Worm (Caenorhabditis elegans): Measurements from ENCODE around the gene coa-3.
A peak's percentile ranks its signal among the peaks of the same experiment; 100 is the strongest.

The coa-3 gene

DNA sequence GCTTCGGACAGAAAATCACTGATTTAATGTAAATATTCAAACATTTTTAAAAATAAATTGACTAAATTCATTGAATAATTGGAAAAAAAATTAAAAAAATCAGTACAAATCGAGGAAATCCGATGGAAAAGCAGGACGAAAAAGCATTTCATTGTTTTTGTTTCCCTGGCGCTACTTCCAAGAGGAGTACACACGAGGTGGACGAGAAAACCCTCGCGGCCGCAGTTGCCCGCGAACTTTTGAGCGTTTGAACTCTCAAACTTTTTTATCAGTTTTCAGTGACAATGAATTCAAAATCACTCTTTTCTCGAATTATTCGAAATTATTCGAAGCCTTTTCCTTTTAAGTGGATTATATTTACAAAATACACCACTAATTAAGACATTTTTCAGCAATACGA lies 602 bp upstream of the coa-3 start, which contains the start of gene F35D11.4 (continued):
- TF ChIP-seq madf-9 (GFP tag; conservative IDR thresholded peaks at IDR 0.05) (peak; percentile 65), lin-1 (GFP tag; IDR thresholded peaks at IDR 0.05) (0 out of 2 replicates have a peak, but pooled peaks have one; percentile 20), fkh-10 (GFP tag; optimal IDR thresholded peaks at IDR 0.05) (no peak), rbr-2 (tag; optimal IDR thresholded peaks at IDR 0.05) (peak; percentile 60), nhr-10 (tag; optimal IDR thresholded peaks at IDR 0.05) (no peak), zip-2 (tag; optimal IDR thresholded peaks at IDR 0.05) (no peak), jun-1 (tag; optimal IDR thresholded peaks at IDR 0.05) (no peak), ceh-44 (GFP tag; IDR thresholded peaks at IDR 0.05) (peak; percentile 33; the same call in 1 of the 2 replicates), hmg-1.1 (GFP tag; IDR thresholded peaks at IDR 0.05) (peak; percentile 46; the same call in 1 of the 2 replicates), Y48G9A.11 (GFP tag; IDR thresholded peaks at IDR 0.05) (peak; percentile 69), ceh-20 (GFP tag; IDR thresholded peaks at IDR 0.05) (peak; percentile 56; the same call in 1 of the 2 replicates), hlh-30 (tag; optimal IDR thresholded peaks at IDR 0.05; ENCODE audit: insufficient read depth) (peak; percentile 55), lir-3 (tag; optimal IDR thresholded peaks at IDR 0.05) (no peak), dmd-8 (GFP tag; IDR thresholded peaks at IDR 0.05) (no peak), tag-97 (GFP tag; IDR thresholded peaks at IDR 0.05) (0 out of 2 replicates have a peak, but pooled peaks have one; percentile 55), mxl-2 (GFP tag; conservative IDR thresholded peaks at IDR 0.05) (0 out of 2 replicates have a peak, but pooled peaks have one; percentile 19), lin-39 (tag; optimal IDR thresholded peaks at IDR 0.05) (no peak), nhr-6 (tag; optimal IDR thresholded peaks at IDR 0.05) (peak; percentile 78), T20F7.1 (GFP tag; optimal IDR thresholded peaks at IDR 0.05) (peak; percentile 18), dmd-9 (GFP tag; IDR thresholded peaks at IDR 0.05) (peak; percentile 77), aha-1 (tag) (peak; percentile 99), T26A8.4 (GFP tag; IDR thresholded peaks at IDR 0.05) (peak; percentile 29; the same call in 1 of the 2 replicates), dmd-6 (GFP tag; IDR thresholded peaks at IDR 0.05) (peak; percentile 82), daf-12 (tag; optimal IDR thresholded peaks at IDR 0.05) (no peak), lin-13 (GFP tag; optimal IDR thresholded peaks at IDR 0.05) (peak; percentile 35), duxl-1 (tag; optimal IDR thresholded peaks at IDR 0.05; ENCODE audit: poor library complexity) (peak; percentile 76), pha-4 (GFP tag; IDR thresholded peaks at IDR 0.05) (peak; percentile 20; the same call in 1 of the 2 replicates), pha-4 (tag; optimal IDR thresholded peaks at IDR 0.05) (no peak)

DNA sequence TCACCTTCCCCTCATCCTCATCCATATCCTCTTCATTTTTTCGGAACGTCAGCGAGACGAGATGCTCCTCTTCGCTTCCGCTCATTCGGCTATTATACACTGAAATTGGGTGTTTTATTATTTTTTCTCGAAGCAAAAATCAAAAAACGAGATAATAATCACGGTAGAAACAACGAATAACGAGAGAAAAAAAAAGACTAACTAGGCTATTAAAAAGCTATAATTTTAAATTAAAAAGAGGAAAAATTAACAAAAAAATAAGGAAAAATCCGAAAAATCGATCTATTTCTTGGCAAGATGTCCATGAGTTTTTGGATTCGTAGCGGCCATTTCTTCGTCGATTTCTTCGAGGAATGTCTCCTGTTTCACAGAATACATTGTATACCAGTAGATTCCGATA lies 1.2 kb downstream of the coa-3 start, which contains the start of gene ipla-1:
Gene ipla-1 (minus strand): TSS at position 101 of the 400 bp plus-strand sequence.
- TF ChIP-seq nhr-10 (tag; optimal IDR thresholded peaks at IDR 0.05) (no peak), sdz-12 (GFP tag; optimal IDR thresholded peaks at IDR 0.05) (no peak)

DNA sequence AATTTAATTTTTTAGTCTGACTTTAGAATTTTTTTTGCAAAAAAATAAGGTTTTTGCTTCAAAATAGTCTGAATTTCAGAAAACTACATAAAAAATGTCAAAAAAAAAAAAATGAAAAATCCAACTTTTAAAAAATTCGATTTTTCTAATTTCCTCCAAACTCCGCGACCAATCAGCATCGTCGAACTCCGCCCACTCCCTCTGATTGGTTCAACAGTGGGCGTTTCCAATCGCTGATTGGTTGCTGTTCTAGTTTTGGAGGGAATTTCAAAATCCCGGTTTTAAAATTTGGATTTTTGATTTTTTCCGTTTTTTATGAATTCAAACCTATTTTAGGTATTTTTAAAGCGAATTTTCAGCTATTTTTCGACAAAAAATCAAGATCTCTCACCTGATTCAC lies 1.6 kb downstream of the coa-3 start:
- TF ChIP-seq tra-1 (GFP tag; IDR thresholded peaks at IDR 0.05) (no peak), egl-43 (GFP tag; IDR thresholded peaks at IDR 0.05) (no peak), dmd-8 (GFP tag; IDR thresholded peaks at IDR 0.05) (no peak), ceh-28 (tag; optimal IDR thresholded peaks at IDR 0.05) (no peak), lin-13 (GFP tag; optimal IDR thresholded peaks at IDR 0.05) (no peak)

DNA sequence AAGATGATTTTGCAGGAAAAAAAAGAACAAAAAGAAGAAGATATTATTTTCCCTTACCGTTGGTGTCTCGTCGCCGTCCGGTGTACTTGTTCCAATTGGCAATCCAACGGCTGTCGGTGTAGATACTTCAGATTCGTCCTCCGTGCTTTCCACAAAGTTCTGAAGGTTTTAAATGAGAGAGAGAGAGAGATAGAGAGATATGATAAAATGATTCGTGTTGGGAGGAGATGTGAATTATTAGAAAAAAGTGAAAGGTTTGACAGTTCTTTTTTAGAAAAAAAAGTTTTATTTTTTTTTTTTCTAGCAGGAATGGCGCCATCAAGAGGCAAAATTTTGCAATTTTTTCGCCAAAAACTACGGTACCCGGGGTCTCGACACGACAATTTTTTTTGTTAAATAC lies 2.2 kb downstream of the coa-3 start:
- no peak for TF ChIP-seq zip-11 (GFP tag; IDR thresholded peaks at IDR 0.05)
- TF ChIP-seq madf-9 (GFP tag; conservative IDR thresholded peaks at IDR 0.05), result no peak
- TF ChIP-seq nhr-28 (tag; optimal IDR thresholded peaks at IDR 0.05), result peak; percentile 32
- TF ChIP-seq aha-1 (tag), result peak; percentile 86
- TF ChIP-seq dmd-6 (GFP tag; IDR thresholded peaks at IDR 0.05), result peak; percentile 16; the same call in 1 of the 2 replicates

DNA sequence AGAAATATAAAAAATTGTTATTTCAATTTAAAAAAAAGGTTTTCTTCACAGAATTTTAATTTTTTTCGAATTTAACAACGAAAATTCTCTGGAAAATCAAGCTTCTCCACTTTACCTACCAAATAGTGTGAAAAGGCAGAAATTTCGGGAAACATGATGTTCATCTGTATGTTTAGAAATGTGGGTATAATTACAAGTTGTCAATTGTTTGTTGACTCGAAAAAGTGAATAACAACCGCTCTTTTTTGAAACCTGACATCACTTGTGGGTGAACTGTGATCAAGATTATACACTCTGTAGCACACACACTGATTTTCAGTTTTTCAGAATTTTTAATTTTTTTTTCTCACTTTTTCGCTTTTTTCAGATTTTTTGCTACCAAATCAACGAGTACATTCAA lies 2.6 kb downstream of the coa-3 start:
- no peak for TF ChIP-seq daf-16 (GFP tag; optimal IDR thresholded peaks at IDR 0.05)
- TF ChIP-seq daf-16 (tag; optimal IDR thresholded peaks at IDR 0.05), result peak; percentile 92
- TF ChIP-seq fkh-10 (GFP tag; optimal IDR thresholded peaks at IDR 0.05), result no peak
- no peak for TF ChIP-seq mes-2 (tag; optimal IDR thresholded peaks at IDR 0.05; ENCODE audit: poor library complexity, severe bottlenecking)
- TF ChIP-seq nhr-41 (GFP tag; IDR thresholded peaks at IDR 0.05), result no peak
- TF ChIP-seq set-16 (GFP tag; IDR thresholded peaks at IDR 0.05), result no peak

All from whole organism, L4 larva.